Worm (Caenorhabditis elegans) whole organism, young adult: ENCODE data around the gene let-716.

ENCODE experiments used
- B0035.1 ChIP-seq: sonication (generic microtip); optimal IDR thresholded peaks from 2 replicates; lab custom pipeline; 2016; ENCODE audit warnings: missing genetic modification characterization, mild to moderate bottlenecking, missing compliant biosample characterization, missing genotype, missing genetic modification reagents
- B0336.3 ChIP-seq: fragments of 200-800 bp; sonication (Bioruptor generic); IDR thresholded peaks from 2 replicates; pipeline ENCODE4 v1.3.6; 2022; ENCODE audit warnings: missing genetic modification characterization, missing compliant biosample characterization
- C06A6.2 ChIP-seq: fragments of 200-800 bp; sonication (Bioruptor generic); conservative IDR thresholded peaks from 2 replicates; pipeline ENCODE4 v1.3.6; 2022; ENCODE audit warnings: missing genetic modification characterization, missing compliant biosample characterization
- F52B5.7 ChIP-seq: sonication (generic microtip); optimal IDR thresholded peaks from 2 replicates; lab custom pipeline; 2016; ENCODE audit warnings: mild to moderate bottlenecking, missing genetic modification characterization, missing compliant biosample characterization
- F55B11.4 ChIP-seq: sonication (generic microtip); optimal IDR thresholded peaks from 2 replicates; lab custom pipeline; 2016; ENCODE audit warnings: missing compliant biosample characterization, missing genetic modification characterization, borderline replicate concordance; ENCODE audit not compliant: insufficient read depth
- F57A8.1 ChIP-seq: fragments of 200-800 bp; sonication (Bioruptor generic); optimal IDR thresholded peaks from 2 replicates; lab custom pipeline; 2018; ENCODE audit warnings: mild to moderate bottlenecking, missing genetic modification characterization, moderate library complexity, missing compliant biosample characterization
- F57C9.4 ChIP-seq: sonication (generic microtip); optimal IDR thresholded peaks from 2 replicates; lab custom pipeline; 2017; ENCODE audit warnings: mild to moderate bottlenecking, missing genetic modification characterization, missing compliant biosample characterization
- K11D2.4 ChIP-seq: fragments of 200-800 bp; sonication (Bioruptor generic); IDR thresholded peaks from 2 replicates; pipeline ENCODE4 v1.3.6; 2022; ENCODE audit warnings: missing genetic modification reagents, missing genetic modification characterization, missing compliant biosample characterization
- T26A5.8 ChIP-seq: sonication (generic microtip); optimal IDR thresholded peaks from 2 replicates; lab custom pipeline; 2016; ENCODE audit warnings: missing genetic modification characterization, missing compliant biosample characterization
- Y53F4B.3 ChIP-seq: fragments of 200-800 bp; sonication (Bioruptor generic); IDR thresholded peaks from 2 replicates; pipeline ENCODE4 v1.3.6; 2022; ENCODE audit warnings: missing genetic modification reagents, missing genetic modification characterization, missing compliant biosample characterization
- akir-1 ChIP-seq: fragments of 200-800 bp; sonication (Bioruptor generic); optimal IDR thresholded peaks from 2 replicates; lab custom pipeline; 2018; ENCODE audit warnings: mild to moderate bottlenecking, missing genetic modification characterization, moderate library complexity, missing compliant biosample characterization
- atf-7 ChIP-seq: sonication (generic microtip); optimal IDR thresholded peaks from 2 replicates; lab custom pipeline; 2017; ENCODE audit warnings: mild to moderate bottlenecking, missing genetic modification characterization, missing compliant biosample characterization
- attf-6 ChIP-seq: fragments of 200-800 bp; sonication (Bioruptor generic); IDR thresholded peaks from 2 replicates; pipeline ENCODE4 v1.3.6; 2022; ENCODE audit warnings: missing genetic modification reagents, missing genetic modification characterization, missing compliant biosample characterization
- bed-1 ChIP-seq: fragments of 200-800 bp; sonication (Bioruptor generic); IDR thresholded peaks from 2 replicates; pipeline ENCODE4 v1.3.6; 2022; ENCODE audit warnings: missing genetic modification reagents, missing genetic modification characterization, missing compliant biosample characterization
- cebp-1 ChIP-seq, 2 experiments: fragments of 200-800 bp in 1 of 2; sonication (Bioruptor generic) in 1 of 2; sonication (generic microtip) in 1 of 2; IDR thresholded peaks in 1 of 2; optimal IDR thresholded peaks in 1 of 2; 2 replicates each; pipeline versions ENCODE4 v1.3.6 to Lab custom; 2017 to 2022; ENCODE audit warnings: missing compliant biosample characterization in 2 of 2, missing genetic modification characterization in 2 of 2, mild to moderate bottlenecking in 1 of 2, missing genetic modification reagents in 1 of 2, moderate library complexity in 1 of 2
- cebp-2 ChIP-seq: fragments of 200-800 bp; sonication (Bioruptor generic); IDR thresholded peaks from 2 replicates; pipeline ENCODE4 v1.3.6; 2022; ENCODE audit warnings: missing genetic modification characterization, missing compliant biosample characterization
- ceh-100 ChIP-seq: fragments of 200-800 bp; sonication (Bioruptor generic); IDR thresholded peaks from 2 replicates; pipeline ENCODE4 v1.3.6; 2022; ENCODE audit warnings: missing genetic modification reagents, missing genetic modification characterization, missing compliant biosample characterization
- ceh-27 ChIP-seq: fragments of 200-800 bp; sonication (Bioruptor generic); optimal IDR thresholded peaks from 2 replicates; lab custom pipeline; 2018; ENCODE audit warnings: mild to moderate bottlenecking, missing genetic modification characterization, moderate library complexity, missing compliant biosample characterization
- ceh-40 ChIP-seq: fragments of 200-800 bp; sonication (Bioruptor generic); IDR thresholded peaks from 2 replicates; pipeline ENCODE4 v1.3.6; 2022; ENCODE audit warnings: missing genetic modification characterization, missing compliant biosample characterization
- ceh-91 ChIP-seq: fragments of 200-800 bp; sonication (Bioruptor generic); IDR thresholded peaks from 2 replicates; pipeline ENCODE4 v1.3.6; 2022; ENCODE audit warnings: missing genetic modification reagents, missing genetic modification characterization, missing compliant biosample characterization
- chd-7 ChIP-seq: sonication (generic microtip); optimal IDR thresholded peaks from 2 replicates; lab custom pipeline; 2016; ENCODE audit warnings: mild to moderate bottlenecking, missing genetic modification characterization, moderate library complexity, missing compliant biosample characterization
- dox-1 ChIP-seq: fragments of 200-800 bp; sonication (Bioruptor generic); IDR thresholded peaks from 2 replicates; pipeline ENCODE4 v1.3.6; 2022; ENCODE audit warnings: missing genetic modification reagents, missing genetic modification characterization, missing compliant biosample characterization
- dpl-1 ChIP-seq: fragments of 150-350 bp; optimal IDR thresholded peaks from 2 replicates; lab custom pipeline; 2014; ENCODE audit warnings: missing biosample characterization, missing genetic modification reagents, missing genetic modification characterization
- gei-17 ChIP-seq: fragments of 200-800 bp; sonication (Bioruptor generic); optimal IDR thresholded peaks from 2 replicates; lab custom pipeline; 2018; ENCODE audit warnings: mild to moderate bottlenecking, missing genetic modification characterization, missing compliant biosample characterization
- hmg-1.2 ChIP-seq: fragments of 200-800 bp; sonication (Bioruptor generic); IDR thresholded peaks from 2 replicates; pipeline ENCODE4 v1.3.6; 2022; ENCODE audit warnings: missing genetic modification reagents, missing genetic modification characterization, missing compliant biosample characterization
- hmg-20 ChIP-seq: fragments of 200-800 bp; sonication (Bioruptor generic); IDR thresholded peaks from 2 replicates; pipeline ENCODE4 v1.3.6; 2022; ENCODE audit warnings: missing genetic modification reagents, missing genetic modification characterization, missing compliant biosample characterization
- hrde-1 ChIP-seq: sonication (generic microtip); optimal IDR thresholded peaks from 2 replicates; lab custom pipeline; 2016; ENCODE audit warnings: missing genetic modification characterization, mild to moderate bottlenecking, missing compliant biosample characterization, moderate library complexity, missing genotype, missing genetic modification reagents, borderline replicate concordance
- lag-1 ChIP-seq: fragments of 200-800 bp; sonication (Bioruptor generic); IDR thresholded peaks from 2 replicates; pipeline ENCODE4 v1.3.6; 2022; ENCODE audit warnings: missing genetic modification reagents, missing genetic modification characterization, missing compliant biosample characterization
- lin-26 ChIP-seq: fragments of 200-800 bp; sonication (Bioruptor generic); IDR thresholded peaks from 2 replicates; pipeline ENCODE4 v1.3.6; 2022; ENCODE audit warnings: missing genetic modification reagents, missing genetic modification characterization, missing compliant biosample characterization
- lsy-27 ChIP-seq: sonication (generic microtip); optimal IDR thresholded peaks from 2 replicates; lab custom pipeline; 2017; ENCODE audit warnings: missing genetic modification characterization, mild to moderate bottlenecking, missing compliant biosample characterization, antibody characterized with exemption, missing genotype, borderline replicate concordance; ENCODE audit not compliant: insufficient read depth
- madf-3 ChIP-seq: fragments of 200-800 bp; sonication (Bioruptor generic); IDR thresholded peaks from 2 replicates; pipeline ENCODE4 v1.3.6; 2022; ENCODE audit warnings: missing genetic modification reagents, missing genetic modification characterization, missing compliant biosample characterization
- madf-6 ChIP-seq: fragments of 200-800 bp; sonication (Bioruptor generic); IDR thresholded peaks from 2 replicates; pipeline ENCODE4 v1.3.6; 2022; ENCODE audit warnings: missing genetic modification reagents, missing genetic modification characterization, missing compliant biosample characterization
- mcd-1 ChIP-seq: fragments of 200-800 bp; sonication (Bioruptor generic); IDR thresholded peaks from 2 replicates; pipeline ENCODE4 v1.3.6; 2022; ENCODE audit warnings: missing genetic modification reagents, missing genetic modification characterization, missing compliant biosample characterization
- mel-28 ChIP-seq: sonication (generic microtip); optimal IDR thresholded peaks from 2 replicates; lab custom pipeline; 2016; ENCODE audit warnings: borderline replicate concordance, mild to moderate bottlenecking, missing genetic modification characterization, missing compliant biosample characterization
- nfya-1 ChIP-seq: sonication (generic microtip); optimal IDR thresholded peaks from 2 replicates; lab custom pipeline; 2017; ENCODE audit warnings: antibody characterized with exemption, missing compliant biosample characterization, missing genetic modification characterization, borderline replicate concordance; ENCODE audit not compliant: insufficient read depth
- nhr-120 ChIP-seq: fragments of 200-800 bp; sonication (Bioruptor generic); IDR thresholded peaks from 2 replicates; pipeline ENCODE4 v1.3.6; 2022; ENCODE audit warnings: missing genetic modification characterization, missing compliant biosample characterization
- nhr-179 ChIP-seq: sonication (generic microtip); optimal IDR thresholded peaks from 2 replicates; lab custom pipeline; 2016; ENCODE audit warnings: mild to moderate bottlenecking, missing genetic modification characterization, missing compliant biosample characterization
- nhr-80 ChIP-seq: sonication (generic microtip); optimal IDR thresholded peaks from 2 replicates; lab custom pipeline; 2016; ENCODE audit warnings: missing genetic modification characterization, missing compliant biosample characterization
- pbrm-1 ChIP-seq: fragments of 200-800 bp; sonication (Bioruptor generic); IDR thresholded peaks from 2 replicates; pipeline ENCODE4 v1.3.6; 2022; ENCODE audit warnings: missing genetic modification reagents, missing genetic modification characterization, missing compliant biosample characterization
- rpc-1 ChIP-seq, 2 experiments: fragments of 150-350 bp in 1 of 2; sonication (generic microtip) in 1 of 2; optimal IDR thresholded peaks; 2 replicates each; lab custom pipeline; 2014 to 2018; ENCODE audit warnings: missing biosample characterization in 1 of 2, missing genetic modification characterization in 1 of 2, missing genetic modification reagents in 1 of 2, missing genotype in 1 of 2
- sdz-38 ChIP-seq: sonication (generic microtip); optimal IDR thresholded peaks from 2 replicates; lab custom pipeline; 2016; ENCODE audit warnings: missing genotype, missing genetic modification characterization, missing compliant biosample characterization
- sea-2 ChIP-seq: fragments of 200-800 bp; sonication (Bioruptor generic); IDR thresholded peaks from 2 replicates; pipeline ENCODE4 v1.3.6; 2022; ENCODE audit warnings: missing genetic modification characterization, missing compliant biosample characterization
- somi-1 ChIP-seq: fragments of 200-800 bp; sonication (Bioruptor generic); optimal IDR thresholded peaks from 2 replicates; lab custom pipeline; 2018; ENCODE audit warnings: mild to moderate bottlenecking, missing genetic modification characterization, missing compliant biosample characterization
- xnd-1 ChIP-seq: sonication (generic microtip); optimal IDR thresholded peaks from 2 replicates; lab custom pipeline; 2016; ENCODE audit warnings: missing genotype, missing genetic modification reagents, missing genetic modification characterization, missing compliant biosample characterization
- ztf-22 ChIP-seq: fragments of 200-800 bp; sonication (Bioruptor generic); optimal IDR thresholded peaks from 2 replicates; lab custom pipeline; 2018; ENCODE audit warnings: mild to moderate bottlenecking, missing genetic modification characterization, moderate library complexity, missing compliant biosample characterization
- ztf-25 ChIP-seq: fragments of 200-800 bp; sonication (Bioruptor generic); IDR thresholded peaks from 2 replicates; pipeline ENCODE4 v1.3.6; 2022; ENCODE audit warnings: missing genetic modification reagents, missing genetic modification characterization, missing compliant biosample characterization
- ztf-28 ChIP-seq: fragments of 200-800 bp; sonication (Bioruptor generic); IDR thresholded peaks from 2 replicates; pipeline ENCODE4 v1.3.6; 2022; ENCODE audit warnings: missing genetic modification reagents, missing genetic modification characterization, missing compliant biosample characterization
- ztf-6 ChIP-seq: fragments of 200-800 bp; sonication (Bioruptor generic); IDR thresholded peaks from 2 replicates; pipeline ENCODE4 v1.3.6; 2022; ENCODE audit warnings: missing genetic modification reagents, missing genetic modification characterization, missing compliant biosample characterization

The let-716 gene

DNA sequence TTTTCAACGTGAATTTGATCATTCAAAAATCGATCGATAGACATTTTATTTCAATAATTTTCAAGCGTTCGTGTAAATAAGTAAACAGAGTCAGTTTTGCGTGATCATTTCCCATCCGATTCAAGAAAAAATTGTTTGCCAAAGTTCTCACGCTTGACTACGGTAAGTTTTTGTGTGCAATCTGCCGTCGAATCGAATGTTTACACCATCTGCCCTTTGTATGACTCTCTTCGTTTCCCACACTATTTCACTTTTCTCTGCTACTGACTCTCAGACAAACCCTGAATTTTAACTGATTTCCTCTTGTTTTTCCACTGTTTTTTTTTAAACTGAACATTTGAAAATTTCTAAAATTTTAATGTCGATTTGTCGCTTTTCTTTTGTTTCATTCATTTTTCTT, 38.6 kb upstream of the let-716 start (continued):
- peak; percentile 27 for TF ChIP-seq xnd-1 (tag; lab: Kevin White, UChicago)
- TF ChIP-seq dpl-1 (GFP tag; lab: Kevin White, UChicago): peak; percentile 17
- TF ChIP-seq nfya-1 (tag; lab: Kevin White, UChicago): no peak
- TF ChIP-seq ztf-6 (GFP tag; lab: Robert Waterston, UW): no peak
- no peak for TF ChIP-seq ztf-22
- TF ChIP-seq F57C9.4 (tag; lab: Kevin White, UChicago): no peak
- 0 out of 2 replicates have a peak, but pooled peaks have one; percentile 15 for TF ChIP-seq ceh-100 (GFP tag; lab: Robert Waterston, UW)
- peak; percentile 48 for TF ChIP-seq hrde-1 (tag; lab: Kevin White, UChicago)
- no peak for TF ChIP-seq K11D2.4 (GFP tag; lab: Robert Waterston, UW)
- TF ChIP-seq bed-1: no peak
- no peak for TF ChIP-seq sea-2 (GFP tag; lab: Robert Waterston, UW)
- no peak for TF ChIP-seq cebp-1 (GFP tag; IDR thresholded peaks at IDR 0.05; lab: Robert Waterston, UW)
- TF ChIP-seq cebp-1 (tag; optimal IDR thresholded peaks at IDR 0.05; lab: Kevin White, UChicago): peak; percentile 74
- TF ChIP-seq lsy-27 (tag; lab: Kevin White, UChicago): no peak
- TF ChIP-seq nhr-179 (tag; lab: Kevin White, UChicago): no peak
- TF ChIP-seq gei-17 (GFP tag; lab: Kevin White, UChicago): no peak
- TF ChIP-seq rpc-1 (optimal IDR thresholded peaks at IDR 0.05; lab: Kevin White, UChicago): no peak
- TF ChIP-seq rpc-1 (tag; optimal IDR thresholded peaks at IDR 0.05; lab: Kevin White, UChicago): no peak
- TF ChIP-seq B0035.1 (tag; lab: Kevin White, UChicago): no peak
- TF ChIP-seq chd-7 (tag; lab: Kevin White, UChicago): peak; percentile 47
- TF ChIP-seq hmg-1.2: peak; percentile 97
- TF ChIP-seq pbrm-1 (GFP tag; lab: Robert Waterston, UW): peak; percentile 83
- 0 out of 2 replicates have a peak, but pooled peaks have one; percentile 9 for TF ChIP-seq ceh-40 (GFP tag; lab: Robert Waterston, UW)
- TF ChIP-seq T26A5.8 (tag; lab: Kevin White, UChicago): no peak
- TF ChIP-seq nhr-80 (tag; lab: Kevin White, UChicago): peak; percentile 47
- TF ChIP-seq nhr-120 (GFP tag; lab: Robert Waterston, UW): no peak
- TF ChIP-seq ceh-91 (GFP tag; lab: Robert Waterston, UW): peak; percentile 66
- TF ChIP-seq mel-28 (tag; lab: Kevin White, UChicago): no peak
- TF ChIP-seq cebp-2 (GFP tag; lab: Robert Waterston, UW): no peak
- TF ChIP-seq somi-1 (GFP tag; lab: Kevin White, UChicago): no peak
- no peak for TF ChIP-seq Y53F4B.3 (GFP tag; lab: Robert Waterston, UW)
- TF ChIP-seq ceh-27 (GFP tag; lab: Kevin White, UChicago): peak; percentile 72
- TF ChIP-seq ztf-25: no peak
- no peak for TF ChIP-seq sdz-38
- no peak for TF ChIP-seq F52B5.7
- TF ChIP-seq F55B11.4: no peak
- TF ChIP-seq madf-3 (GFP tag; lab: Robert Waterston, UW): 0 out of 2 replicates have a peak, but pooled peaks have one; percentile 44
- TF ChIP-seq dox-1: peak; percentile 84
- peak; percentile 83 for TF ChIP-seq madf-6 (GFP tag; lab: Robert Waterston, UW)
- no peak for TF ChIP-seq lag-1 (GFP tag; lab: Robert Waterston, UW)
- TF ChIP-seq lin-26 (GFP tag; lab: Robert Waterston, UW): no peak
- no peak for TF ChIP-seq C06A6.2
- peak; percentile 12 for TF ChIP-seq atf-7 (tag; lab: Kevin White, UChicago)
- no peak for TF ChIP-seq akir-1
- TF ChIP-seq hmg-20 (GFP tag; lab: Robert Waterston, UW): no peak
- peak; percentile 71; the same call in 1 of the 2 replicates for TF ChIP-seq B0336.3 (GFP tag; lab: Robert Waterston, UW)
- TF ChIP-seq ztf-28 (GFP tag; lab: Robert Waterston, UW): no peak
- peak; percentile 63; the same call in 1 of the 2 replicates for TF ChIP-seq mcd-1 (GFP tag; lab: Robert Waterston, UW)
- no peak for TF ChIP-seq F57A8.1
- TF ChIP-seq attf-6: no peak
